Worm (Caenorhabditis elegans) whole organism, late embryonic: ENCODE data around the gene ZK180.8.

ENCODE experiments used
- K09A11.1 ChIP-seq: sonication (generic microtip); optimal IDR thresholded peaks from 2 replicates; lab custom pipeline; 2017; ENCODE audit warnings: antibody characterized with exemption, mild to moderate bottlenecking, missing genetic modification characterization, missing compliant biosample characterization; ENCODE audit not compliant: insufficient read depth
- ceh-22 ChIP-seq: sonication (generic microtip); optimal IDR thresholded peaks from 2 replicates; lab custom pipeline; 2017; ENCODE audit warnings: missing biosample characterization, missing genetic modification characterization
- ceh-30 ChIP-seq: fragments of 150-350 bp; optimal IDR thresholded peaks from 2 replicates; lab custom pipeline; 2014; ENCODE audit warnings: missing biosample characterization, missing genetic modification characterization
- ceh-31 ChIP-seq: sonication (generic microtip); optimal IDR thresholded peaks from 2 replicates; lab custom pipeline; 2016; ENCODE audit warnings: missing genetic modification characterization, missing compliant biosample characterization
- fkh-10 ChIP-seq: fragments of 150-350 bp; optimal IDR thresholded peaks from 2 replicates; lab custom pipeline; 2014; ENCODE audit warnings: missing biosample characterization, missing genetic modification reagents, missing genetic modification characterization
- hlh-13 ChIP-seq: fragments of 200-800 bp; sonication (Bioruptor generic); optimal IDR thresholded peaks from 2 replicates; lab custom pipeline; 2018; ENCODE audit warnings: mild to moderate bottlenecking, missing genetic modification characterization, missing compliant biosample characterization
- lin-11 ChIP-seq: fragments of 200-800 bp; sonication (Bioruptor generic); optimal IDR thresholded peaks from 2 replicates; lab custom pipeline; 2018; ENCODE audit warnings: mild to moderate bottlenecking, missing genetic modification characterization, missing compliant biosample characterization
- nhr-11 ChIP-seq: fragments of 150-350 bp; optimal IDR thresholded peaks from 2 replicates; lab custom pipeline; 2014; ENCODE audit warnings: missing biosample characterization, missing genetic modification characterization
- pha-4 ChIP-seq: fragments of 150-350 bp; optimal IDR thresholded peaks from 2 replicates; lab custom pipeline; 2018; ENCODE audit warnings: missing biosample characterization, missing genetic modification reagents, missing genetic modification characterization
- unc-86 ChIP-seq: sonication (generic microtip); optimal IDR thresholded peaks from 2 replicates; lab custom pipeline; 2016; ENCODE audit warnings: missing genetic modification characterization, missing compliant biosample characterization
- zip-5 ChIP-seq: sonication (generic microtip); optimal IDR thresholded peaks from 2 replicates; lab custom pipeline; 2016; ENCODE audit warnings: missing genetic modification characterization, missing compliant biosample characterization

- TF ChIP-seq unc-86 (tag; lab: Kevin White, UChicago) = no peak
- no peak for TF ChIP-seq lin-11 (tag; lab: Kevin White, UChicago)
- no peak for TF ChIP-seq fkh-10 (GFP tag; lab: Kevin White, UChicago)
- TF ChIP-seq K09A11.1 (tag; lab: Kevin White, UChicago) = no peak
- no peak for TF ChIP-seq nhr-11 (tag; lab: Kevin White, UChicago)
- no peak for TF ChIP-seq hlh-13 (GFP tag; lab: Kevin White, UChicago)
- no peak for TF ChIP-seq ceh-22 (tag; lab: Kevin White, UChicago)
- no peak for TF ChIP-seq ceh-31
- no peak for TF ChIP-seq ceh-30 (tag; lab: Kevin White, UChicago)
- TF ChIP-seq pha-4 (tag; lab: Kevin White, UChicago) = no peak
- TF ChIP-seq zip-5 (tag; lab: Kevin White, UChicago) = no peak
Observed at ce11 chrIV:4475362-4476086, 36.0 kb downstream of the ZK180.8 start.
